Worm (Caenorhabditis elegans) whole organism, L4 larva: ENCODE measurements around the gene F07F6.4.

Experiments
- D1046.2 ChIP-seq: fragments of 200-800 bp; sonication (Bioruptor generic); IDR thresholded peaks from 2 replicates; pipeline ENCODE4 v1.3.6; 2022; ENCODE audit warnings: missing genetic modification characterization, missing compliant biosample characterization
- F10B5.3 ChIP-seq: sonication (generic microtip); optimal IDR thresholded peaks from 2 replicates; lab custom pipeline; 2016; ENCODE audit warnings: mild to moderate bottlenecking, missing genetic modification characterization, missing compliant biosample characterization
- F26F4.8 ChIP-seq: fragments of 200-800 bp; sonication (Bioruptor generic); conservative IDR thresholded peaks from 2 replicates; pipeline ENCODE4 v1.3.6; 2022; ENCODE audit warnings: missing genetic modification characterization, missing compliant biosample characterization
- F49E8.2 ChIP-seq: sonication (generic microtip); optimal IDR thresholded peaks from 2 replicates; lab custom pipeline; 2016; ENCODE audit warnings: missing compliant biosample characterization, mild to moderate bottlenecking, missing genetic modification characterization, borderline replicate concordance
- T26A8.4 ChIP-seq: fragments of 200-800 bp; sonication (Bioruptor generic); IDR thresholded peaks from 2 replicates; pipeline ENCODE4 v1.3.6; 2022; ENCODE audit warnings: missing genetic modification characterization, missing compliant biosample characterization
- Y48G9A.11 ChIP-seq: fragments of 200-800 bp; sonication (Bioruptor generic); IDR thresholded peaks from 2 replicates; pipeline ENCODE4 v1.3.6; 2022; ENCODE audit warnings: missing genetic modification reagents, missing genetic modification characterization, missing compliant biosample characterization
- ZK337.2 ChIP-seq: fragments of 200-800 bp; sonication (Bioruptor generic); IDR thresholded peaks from 2 replicates; pipeline ENCODE4 v1.3.6; 2022; ENCODE audit warnings: missing genetic modification reagents, missing genetic modification characterization, missing compliant biosample characterization
- ama-1 ChIP-seq: fragments of 150-350 bp; optimal IDR thresholded peaks from 2 replicates; lab custom pipeline; 2014; ENCODE audit warnings: inconsistent platforms, mixed read lengths
- ceh-20 ChIP-seq: fragments of 200-800 bp; sonication (Bioruptor generic); IDR thresholded peaks from 2 replicates; pipeline ENCODE4 v1.3.6; 2022; ENCODE audit warnings: missing genetic modification reagents, missing genetic modification characterization, missing compliant biosample characterization
- ceh-28 ChIP-seq: fragments of 150-350 bp; optimal IDR thresholded peaks from 2 replicates; lab custom pipeline; 2014; ENCODE audit warnings: missing biosample characterization, missing genetic modification reagents, missing genetic modification characterization
- ceh-32 ChIP-seq: sonication (generic microtip); optimal IDR thresholded peaks from 2 replicates; lab custom pipeline; 2016; ENCODE audit warnings: mild to moderate bottlenecking, missing genetic modification characterization, missing compliant biosample characterization; ENCODE audit not compliant: poor library complexity
- ceh-44 ChIP-seq: fragments of 200-800 bp; sonication (Bioruptor generic); IDR thresholded peaks from 2 replicates; pipeline ENCODE4 v1.3.6; 2022; ENCODE audit warnings: missing genetic modification reagents, missing genetic modification characterization, missing compliant biosample characterization
- ceh-62 ChIP-seq: sonication (generic microtip); optimal IDR thresholded peaks from 2 replicates; lab custom pipeline; 2017; ENCODE audit warnings: missing biosample characterization, missing genetic modification characterization
- ceh-82 ChIP-seq: sonication (generic microtip); optimal IDR thresholded peaks from 2 replicates; lab custom pipeline; 2017; ENCODE audit warnings: missing biosample characterization, missing genetic modification characterization
- ces-1 ChIP-seq: fragments of 150-350 bp; sonication (generic microtip); optimal IDR thresholded peaks from 4 replicates; lab custom pipeline; 2014; ENCODE audit warnings: missing biosample characterization, missing genetic modification reagents, missing genetic modification characterization
- ctbp-1 ChIP-seq: fragments of 200-800 bp; sonication (Bioruptor generic); IDR thresholded peaks from 2 replicates; pipeline ENCODE4 v1.3.6; 2022; ENCODE audit warnings: missing genetic modification reagents, missing genetic modification characterization, missing compliant biosample characterization
- daf-12 ChIP-seq: fragments of 150-350 bp; optimal IDR thresholded peaks from 2 replicates; lab custom pipeline; 2014; ENCODE audit warnings: missing biosample characterization, missing genetic modification reagents, missing genetic modification characterization
- daf-16 ChIP-seq, 3 experiments: sonication (generic microtip); optimal IDR thresholded peaks; 2 replicates each; lab custom pipeline; 2016 to 2017; ENCODE audit warnings: missing genetic modification characterization in 3 of 3, missing genetic modification reagents in 3 of 3, mild to moderate bottlenecking in 2 of 3, missing compliant biosample characterization in 2 of 3, missing biosample characterization in 1 of 3, moderate library complexity in 1 of 3
- daf-19 ChIP-seq: fragments of 200-800 bp; sonication (Bioruptor generic); conservative IDR thresholded peaks from 2 replicates; pipeline ENCODE4 v1.3.6; 2022; ENCODE audit warnings: missing genetic modification characterization, missing compliant biosample characterization
- egl-27 ChIP-seq: sonication (generic microtip); optimal IDR thresholded peaks from 3 replicates; lab custom pipeline; 2017; ENCODE audit warnings: missing biosample characterization, missing genetic modification reagents, missing genetic modification characterization
- egl-43 ChIP-seq: fragments of 200-800 bp; sonication (Bioruptor generic); IDR thresholded peaks from 2 replicates; pipeline ENCODE4 v1.3.6; 2022; ENCODE audit warnings: missing genetic modification reagents, missing genetic modification characterization, missing compliant biosample characterization
- hif-1 ChIP-seq, 2 experiments: sonication (generic microtip); optimal IDR thresholded peaks; 2 replicates each; lab custom pipeline; 2016 to 2017; ENCODE audit warnings: missing compliant biosample characterization in 2 of 2, missing genetic modification characterization in 2 of 2, missing genetic modification reagents in 2 of 2, missing genotype in 2 of 2, mild to moderate bottlenecking in 1 of 2
- hlh-30 ChIP-seq: sonication (generic microtip); optimal IDR thresholded peaks from 2 replicates; lab custom pipeline; 2017; ENCODE audit warnings: antibody characterized with exemption, mild to moderate bottlenecking, missing genetic modification characterization, missing compliant biosample characterization; ENCODE audit not compliant: insufficient read depth
- hmg-1.1 ChIP-seq: fragments of 200-800 bp; sonication (Bioruptor generic); IDR thresholded peaks from 2 replicates; pipeline ENCODE4 v1.3.6; 2022; ENCODE audit warnings: missing genetic modification reagents, missing genetic modification characterization, missing compliant biosample characterization
- lin-1 ChIP-seq: fragments of 200-800 bp; sonication (Bioruptor generic); IDR thresholded peaks from 2 replicates; pipeline ENCODE4 v1.3.6; 2022; ENCODE audit warnings: missing genetic modification reagents, missing genetic modification characterization, missing compliant biosample characterization
- lin-15B ChIP-seq: fragments of 150-350 bp; sonication (generic microtip); optimal IDR thresholded peaks from 3 replicates; lab custom pipeline; 2014; ENCODE audit warnings: missing biosample characterization, missing genetic modification characterization
- lin-39 ChIP-seq: fragments of 150-350 bp; optimal IDR thresholded peaks from 2 replicates; lab custom pipeline; 2014; ENCODE audit warnings: missing biosample characterization, missing genetic modification reagents, missing genetic modification characterization
- lir-3 ChIP-seq: sonication (generic microtip); optimal IDR thresholded peaks from 2 replicates; lab custom pipeline; 2016; ENCODE audit warnings: mild to moderate bottlenecking, missing genetic modification characterization, missing compliant biosample characterization
- lsy-2 ChIP-seq, 2 experiments: fragments of 150-350 bp in 1 of 2; sonication (generic microtip) in 1 of 2; optimal IDR thresholded peaks; 2 replicates each; lab custom pipeline; 2014 to 2017; ENCODE audit warnings: missing biosample characterization in 2 of 2, missing genetic modification characterization in 2 of 2
- madf-9 ChIP-seq: fragments of 200-800 bp; sonication (Bioruptor generic); conservative IDR thresholded peaks from 2 replicates; pipeline ENCODE4 v1.3.6; 2022; ENCODE audit warnings: missing genetic modification reagents, missing genetic modification characterization, missing compliant biosample characterization
- mxl-2 ChIP-seq: fragments of 200-800 bp; sonication (Bioruptor generic); conservative IDR thresholded peaks from 2 replicates; pipeline ENCODE4 v1.3.6; 2022; ENCODE audit warnings: missing genetic modification reagents, missing genetic modification characterization, missing compliant biosample characterization
- nhr-10 ChIP-seq: fragments of 150-350 bp; optimal IDR thresholded peaks from 2 replicates; lab custom pipeline; 2014; ENCODE audit warnings: missing biosample characterization, missing genetic modification characterization
- nhr-11 ChIP-seq: fragments of 150-350 bp; optimal IDR thresholded peaks from 2 replicates; lab custom pipeline; 2014; ENCODE audit warnings: missing biosample characterization, missing genetic modification characterization
- nhr-111 ChIP-seq: fragments of 200-800 bp; sonication (Bioruptor generic); optimal IDR thresholded peaks from 2 replicates; lab custom pipeline; 2018; ENCODE audit warnings: mild to moderate bottlenecking, missing genetic modification characterization, missing compliant biosample characterization
- nhr-237 ChIP-seq: sonication (generic microtip); optimal IDR thresholded peaks from 2 replicates; lab custom pipeline; 2017; ENCODE audit warnings: missing biosample characterization, missing genetic modification characterization
- nhr-76 ChIP-seq: fragments of 150-350 bp; optimal IDR thresholded peaks from 2 replicates; lab custom pipeline; 2014; ENCODE audit warnings: missing biosample characterization, missing genetic modification characterization
- pha-4 ChIP-seq, 2 experiments: fragments of 150-350 bp in 1 of 2; fragments of 200-800 bp in 1 of 2; sonication (Bioruptor generic) in 1 of 2; IDR thresholded peaks in 1 of 2; optimal IDR thresholded peaks in 1 of 2; 2 replicates each; pipeline versions ENCODE4 v1.3.6 to Lab custom; 2014 to 2022; ENCODE audit warnings: missing genetic modification characterization in 2 of 2, missing genetic modification reagents in 2 of 2, missing biosample characterization in 1 of 2, missing compliant biosample characterization in 1 of 2
- pqm-1 ChIP-seq: sonication (generic microtip); optimal IDR thresholded peaks from 2 replicates; lab custom pipeline; 2017; ENCODE audit warnings: missing biosample characterization, missing genetic modification characterization
- snpc-4 ChIP-seq: fragments of 150-350 bp; optimal IDR thresholded peaks from 2 replicates; lab custom pipeline; 2014; ENCODE audit warnings: missing biosample characterization, missing genetic modification characterization
- spr-1 ChIP-seq: sonication (generic microtip); optimal IDR thresholded peaks from 2 replicates; lab custom pipeline; 2016; ENCODE audit warnings: mild to moderate bottlenecking, missing genetic modification characterization, missing compliant biosample characterization
- spr-3 ChIP-seq: fragments of 200-800 bp; sonication (Bioruptor generic); optimal IDR thresholded peaks from 2 replicates; lab custom pipeline; 2018; ENCODE audit warnings: mild to moderate bottlenecking, missing genetic modification characterization, missing compliant biosample characterization
- tag-97 ChIP-seq: fragments of 200-800 bp; sonication (Bioruptor generic); IDR thresholded peaks from 2 replicates; pipeline ENCODE4 v1.3.6; 2022; ENCODE audit warnings: missing genetic modification characterization, missing compliant biosample characterization
- unc-130 ChIP-seq: sonication (generic microtip); optimal IDR thresholded peaks from 2 replicates; lab custom pipeline; 2016; ENCODE audit warnings: missing genetic modification reagents, missing genetic modification characterization, missing compliant biosample characterization
- unc-62 ChIP-seq, 3 experiments: fragments of 150-350 bp in 1 of 3; sonication (generic microtip); optimal IDR thresholded peaks in 2 of 3; peaks in 1 of 3; 1 replicate in 1 of 3; 2 replicates in 2 of 3; lab custom pipeline; 2014 to 2017; ENCODE audit warnings: missing biosample characterization in 3 of 3, missing genetic modification characterization in 3 of 3, missing genetic modification reagents in 3 of 3, missing genotype in 1 of 3
- vab-7 ChIP-seq: fragments of 200-800 bp; sonication (Bioruptor generic); IDR thresholded peaks from 2 replicates; pipeline ENCODE4 v1.3.6; 2022; ENCODE audit warnings: missing genetic modification reagents, missing genetic modification characterization, missing compliant biosample characterization
- zag-1 ChIP-seq: fragments of 150-350 bp; optimal IDR thresholded peaks from 2 replicates; lab custom pipeline; 2014; ENCODE audit warnings: missing biosample characterization, missing genetic modification characterization
- zfp-2 ChIP-seq: sonication (generic microtip); optimal IDR thresholded peaks from 2 replicates; lab custom pipeline; 2016; ENCODE audit warnings: mild to moderate bottlenecking, missing genetic modification characterization, missing compliant biosample characterization
- zip-11 ChIP-seq: fragments of 200-800 bp; sonication (Bioruptor generic); IDR thresholded peaks from 2 replicates; pipeline ENCODE4 v1.3.6; 2022; ENCODE audit warnings: missing genetic modification characterization, missing compliant biosample characterization

Gene F07F6.4

ce11 chrII:5474946-5475345 lies 45.6 kb upstream of the F07F6.4 start, which contains the start of gene ilcr-2:
Gene ilcr-2, plus strand, starts transcription at chrII:5475246.
- TF ChIP-seq ama-1 (lab: Kevin White, UChicago) (no peak), pqm-1 (tag; lab: Kevin White, UChicago) (no peak), mxl-2 (GFP tag; lab: Robert Waterston, UW) (no peak), zag-1 (tag; lab: Kevin White, UChicago) (no peak), spr-3 (GFP tag; lab: Kevin White, UChicago) (no peak), ctbp-1 (GFP tag; lab: Robert Waterston, UW) (no peak), spr-1 (tag; lab: Kevin White, UChicago) (no peak), F10B5.3 (no peak), tag-97 (GFP tag; lab: Robert Waterston, UW) (no peak), madf-9 (no peak), nhr-11 (tag; lab: Kevin White, UChicago) (no peak), lin-1 (GFP tag; lab: Robert Waterston, UW) (no peak), egl-27 (no peak), zfp-2 (tag; lab: Kevin White, UChicago) (no peak), nhr-76 (no peak), ZK337.2 (GFP tag; lab: Robert Waterston, UW) (no peak), F26F4.8 (GFP tag; lab: Robert Waterston, UW) (no peak), nhr-111 (GFP tag; lab: Kevin White, UChicago) (no peak)

- TF ChIP-seq lin-15B (tag; lab: Kevin White, UChicago) = no peak
- TF ChIP-seq tag-97 (GFP tag; lab: Robert Waterston, UW) = no peak
- no peak for TF ChIP-seq lir-3 (tag; lab: Kevin White, UChicago)
- TF ChIP-seq F26F4.8 (GFP tag; lab: Robert Waterston, UW) = no peak
- TF ChIP-seq hlh-30 (tag; lab: Kevin White, UChicago) = peak; percentile 44
- TF ChIP-seq nhr-10 (tag; lab: Kevin White, UChicago) = no peak
- no peak for TF ChIP-seq zag-1 (tag; lab: Kevin White, UChicago)
- TF ChIP-seq Y48G9A.11 = no peak
- TF ChIP-seq lin-39 (tag; lab: Kevin White, UChicago) = no peak
- no peak for TF ChIP-seq daf-12 (tag; lab: Kevin White, UChicago)
- no peak for TF ChIP-seq F49E8.2 (tag; lab: Kevin White, UChicago)
- no peak for TF ChIP-seq egl-43 (GFP tag; lab: Robert Waterston, UW)
- no peak for TF ChIP-seq pha-4 (GFP tag; IDR thresholded peaks at IDR 0.05; lab: Robert Waterston, UW)
- no peak for TF ChIP-seq pha-4 (tag; optimal IDR thresholded peaks at IDR 0.05; lab: Kevin White, UChicago)
- no peak for TF ChIP-seq hmg-1.1 (GFP tag; lab: Robert Waterston, UW)
- no peak for TF ChIP-seq snpc-4
- TF ChIP-seq ceh-28 (tag; lab: Kevin White, UChicago) = no peak
- TF ChIP-seq ceh-20 (GFP tag; lab: Robert Waterston, UW) = no peak
- peak in 1 of 2 experiments; percentile 82 for TF ChIP-seq lsy-2 (tag; optimal IDR thresholded peaks at IDR 0.05; lab: Kevin White, UChicago)
- no peak for TF ChIP-seq hif-1 (tag; optimal IDR thresholded peaks at IDR 0.05; lab: Kevin White, UChicago)
- TF ChIP-seq ceh-44 (GFP tag; lab: Robert Waterston, UW) = no peak
- no peak for TF ChIP-seq ces-1
- TF ChIP-seq T26A8.4 = no peak
- no peak for TF ChIP-seq unc-130
- TF ChIP-seq daf-19 = 0 out of 2 replicates have a peak, but pooled peaks have one; percentile 48
- no peak for TF ChIP-seq pqm-1 (tag; lab: Kevin White, UChicago)
- TF ChIP-seq nhr-237 (tag; lab: Kevin White, UChicago) = no peak
- no peak for TF ChIP-seq daf-16 (GFP tag; optimal IDR thresholded peaks at IDR 0.05; lab: Kevin White, UChicago)
- TF ChIP-seq daf-16 (tag; optimal IDR thresholded peaks at IDR 0.05; lab: Kevin White, UChicago) = peak; percentile 31
- no peak for TF ChIP-seq ceh-82 (tag; lab: Kevin White, UChicago)
- no peak for TF ChIP-seq egl-27
- TF ChIP-seq D1046.2 (GFP tag; lab: Robert Waterston, UW) = no peak
- TF ChIP-seq vab-7 (GFP tag; lab: Robert Waterston, UW) = no peak
- TF ChIP-seq zip-11 (GFP tag; lab: Robert Waterston, UW) = no peak
- TF ChIP-seq ceh-62 (tag; lab: Kevin White, UChicago) = no peak
- no peak for TF ChIP-seq ZK337.2 (GFP tag; lab: Robert Waterston, UW)
- no peak for TF ChIP-seq lin-1 (GFP tag; lab: Robert Waterston, UW)
- TF ChIP-seq ceh-32 = no peak
- peak in 1 of 2 experiments; percentile 24 for TF ChIP-seq unc-62 (GFP tag; optimal IDR thresholded peaks at IDR 0.05 in 1 of 2; lab: Kevin White, UChicago)
- TF ChIP-seq unc-62 (tag; optimal IDR thresholded peaks at IDR 0.05; lab: Kevin White, UChicago) = no peak
Observed at ce11 chrII:5473946-5474423, 44.6 kb upstream of the F07F6.4 start, which contains the start of gene mrps-16. Gene mrps-16, plus strand, starts transcription at chrII:5474373.
